Worm (Caenorhabditis elegans): ENCODE results near the gene C49F5.3.

Gene C49F5.3

ce11 chrX:11965163-11965562 is 18.3 kb downstream of the C49F5.3 start (continued):
- TF ChIP-seq unc-62 (GFP tag; optimal IDR thresholded peaks at IDR 0.05) = no peak
- TF ChIP-seq sox-4 (tag; optimal IDR thresholded peaks at IDR 0.05) = no peak
- no peak for TF ChIP-seq pag-3 (tag; optimal IDR thresholded peaks at IDR 0.05; ENCODE audit: borderline replicate concordance, insufficient read depth)
- TF ChIP-seq ets-5 (GFP tag; IDR thresholded peaks at IDR 0.05) = no peak

DNA sequence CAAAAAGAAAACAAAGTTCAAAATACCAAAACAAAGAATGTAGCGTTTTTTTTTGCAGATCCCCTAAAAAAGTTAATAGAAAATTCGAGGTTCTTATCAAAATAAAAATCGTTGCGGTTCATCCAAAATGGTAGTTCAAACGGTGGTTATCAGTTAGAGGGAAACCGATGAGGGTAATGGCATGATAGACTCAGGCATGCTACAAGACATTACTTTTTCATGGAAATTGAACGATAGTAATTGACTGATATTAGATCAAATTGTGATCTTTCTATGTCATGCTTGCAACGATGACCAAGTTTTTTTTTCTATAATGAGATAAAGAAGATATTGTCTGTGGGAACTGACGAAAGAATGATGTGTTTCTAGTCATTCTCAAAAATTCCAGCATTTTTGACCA is 18.9 kb downstream of the C49F5.3 start:
- TF ChIP-seq sup-37 (GFP tag; optimal IDR thresholded peaks at IDR 0.05) (no peak), ztf-11 (tag; optimal IDR thresholded peaks at IDR 0.05) (no peak), fos-1 (tag; optimal IDR thresholded peaks at IDR 0.05) (no peak), lsy-2 (tag; optimal IDR thresholded peaks at IDR 0.05) (peak in 1 of 2 experiments; percentile 2), pax-3 (tag; optimal IDR thresholded peaks at IDR 0.05) (no peak), ama-1 (optimal IDR thresholded peaks at IDR 0.05) (no peak), dpl-1 (GFP tag; optimal IDR thresholded peaks at IDR 0.05) (no peak), zip-4 (GFP tag; optimal IDR thresholded peaks at IDR 0.05) (no peak), lin-14 (GFP tag; optimal IDR thresholded peaks at IDR 0.05) (peak; percentile 47), hlh-4 (tag; optimal IDR thresholded peaks at IDR 0.05) (no peak), efl-3 (GFP tag; optimal IDR thresholded peaks at IDR 0.05) (no peak), blmp-1 (tag; optimal IDR thresholded peaks at IDR 0.05) (no peak), irx-1 (tag; optimal IDR thresholded peaks at IDR 0.05) (no peak), nhr-47 (tag; optimal IDR thresholded peaks at IDR 0.05) (no peak), pqm-1 (tag; optimal IDR thresholded peaks at IDR 0.05) (peak; percentile 55), C16A3.4 (tag; optimal IDR thresholded peaks at IDR 0.05) (no peak), nhr-11 (tag; optimal IDR thresholded peaks at IDR 0.05) (no peak), aha-1 (tag; optimal IDR thresholded peaks at IDR 0.05) (no peak), nhr-76 (tag; optimal IDR thresholded peaks at IDR 0.05) (no peak), isw-1 (GFP tag; IDR thresholded peaks at IDR 0.05) (no peak), unc-86 (tag; optimal IDR thresholded peaks at IDR 0.05) (no peak), elt-3 (tag; optimal IDR thresholded peaks at IDR 0.05) (peak in 5 of 6 experiments; percentile 14 to 93 (median 86)), vab-15 (tag; optimal IDR thresholded peaks at IDR 0.05) (no peak), nhr-84 (tag; optimal IDR thresholded peaks at IDR 0.05) (no peak), ces-1 (GFP tag; optimal IDR thresholded peaks at IDR 0.05) (no peak), nhr-12 (tag; optimal IDR thresholded peaks at IDR 0.05) (no peak), egl-13 (tag; optimal IDR thresholded peaks at IDR 0.05) (no peak), snpc-4 (tag; optimal IDR thresholded peaks at IDR 0.05) (no peak), xbp-1 (tag; optimal IDR thresholded peaks at IDR 0.05) (no peak), nhr-71 (tag; optimal IDR thresholded peaks at IDR 0.05) (peak; percentile 38), rnt-1 (tag; optimal IDR thresholded peaks at IDR 0.05) (no peak), unc-130 (tag; optimal IDR thresholded peaks at IDR 0.05) (no peak), hpl-2 (GFP tag; optimal IDR thresholded peaks at IDR 0.05) (no peak), nhr-19 (GFP tag; conservative IDR thresholded peaks at IDR 0.05) (peak; percentile 3; the same call in 1 of the 2 replicates), Y116A8C.19 (tag; optimal IDR thresholded peaks at IDR 0.05; ENCODE audit: borderline replicate concordance) (no peak), unc-30 (tag; optimal IDR thresholded peaks at IDR 0.05) (no peak), sptf-1 (tag; optimal IDR thresholded peaks at IDR 0.05) (no peak), ztf-4 (tag; optimal IDR thresholded peaks at IDR 0.05) (no peak), alr-1 (tag; optimal IDR thresholded peaks at IDR 0.05; ENCODE audit: borderline replicate concordance) (no peak), swsn-7 (tag; optimal IDR thresholded peaks at IDR 0.05) (no peak), snu-23 (GFP tag; optimal IDR thresholded peaks at IDR 0.05) (no peak), fkh-8 (tag; optimal IDR thresholded peaks at IDR 0.05) (no peak), elt-2 (tag; optimal IDR thresholded peaks at IDR 0.05) (peak; percentile 67), fkh-10 (GFP tag; optimal IDR thresholded peaks at IDR 0.05) (no peak), nhr-90 (tag; optimal IDR thresholded peaks at IDR 0.05; ENCODE audit: poor library complexity) (no peak)

All from whole organism, L1 larva.